Fruit fly (Drosophila melanogaster) whole organism: ENCODE results near the gene ppk28.

Experiments used
- psq ChIP-seq: fragments of >200 bp; optimal IDR thresholded peaks from 2 replicates; lab custom pipeline; 2017
- usp ChIP-seq: fragments of >200 bp; optimal IDR thresholded peaks from 2 replicates; lab custom pipeline; 2017; ENCODE audit warnings: missing biosample characterization, missing genetic modification characterization, mixed read lengths

DNA sequence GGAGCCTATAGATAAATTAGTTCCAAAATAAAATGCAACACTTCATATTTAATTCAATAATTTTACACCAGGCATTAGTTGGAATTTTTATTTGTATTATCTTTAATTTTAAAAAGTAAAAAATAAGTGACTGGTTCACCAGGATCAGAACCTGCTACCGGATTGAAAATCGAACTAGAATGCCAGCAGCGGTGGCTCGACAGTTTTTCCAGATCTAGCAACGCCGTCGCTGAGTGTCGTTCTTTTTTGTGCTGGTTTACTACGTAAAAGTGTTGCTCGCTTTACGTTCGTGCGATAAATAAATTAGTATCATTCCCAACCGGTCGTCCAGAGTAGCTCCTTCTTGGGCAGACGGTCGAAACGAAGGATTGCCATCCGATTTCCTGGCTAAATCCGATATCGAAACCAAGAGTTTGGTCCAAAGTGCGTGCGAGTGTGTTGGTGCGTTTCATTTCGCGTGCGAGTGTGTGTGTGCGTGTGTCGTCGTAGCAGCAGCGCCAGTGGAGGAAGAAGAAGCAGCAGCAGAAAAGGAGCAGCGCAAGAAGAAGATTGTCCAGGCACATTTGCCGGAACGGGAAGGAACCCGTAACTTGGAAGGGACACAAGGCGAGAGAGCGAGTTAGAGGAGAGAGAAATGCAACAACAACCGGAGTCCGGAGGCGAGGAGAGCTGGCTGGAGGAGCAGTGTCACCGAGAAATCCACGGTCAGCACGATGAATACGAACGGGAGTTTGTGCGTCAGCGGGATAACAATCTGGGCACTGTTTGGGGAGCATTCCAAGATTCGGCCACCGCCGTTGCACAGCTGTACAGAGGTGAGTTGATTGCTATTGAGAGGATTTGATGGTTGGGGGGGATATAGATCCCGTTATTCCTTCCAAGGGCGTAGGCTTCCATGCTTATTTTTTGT, 13.7 kb upstream of the ppk28 start, which contains the start of gene CG4768:
- no peak for TF ChIP-seq psq (lab: Kevin White, UChicago)
- TF ChIP-seq usp = no peak
